Fruit fly (Drosophila melanogaster) whole organism, embryonic: Measurements from ENCODE around the gene CG32073.
A peak's percentile ranks its signal among the peaks of the same experiment; 100 is the strongest.

Experiments used
- Awh ChIP-seq: fragments of 200-800 bp; sonication (Bioruptor generic); IDR thresholded peaks from 2 replicates; pipeline ENCODE4, ENCODE4 v1.3.6; 2022; ENCODE audit warnings: missing biosample characterization, missing genetic modification characterization
- B-H1 ChIP-seq: fragments of 200-800 bp; sonication (Bioruptor generic); IDR thresholded peaks from 3 replicates; pipeline ENCODE4 v1.3.6; 2022; ENCODE audit warnings: missing biosample characterization, missing genetic modification characterization
- CG10543 ChIP-seq: fragments of 200-800 bp; sonication (Bioruptor generic); optimal IDR thresholded peaks from 3 replicates; lab custom pipeline; 2017; ENCODE audit warnings: missing biosample characterization, mild to moderate bottlenecking, missing genetic modification characterization, moderate library complexity
- CG11085 ChIP-seq: fragments of 200-800 bp; sonication (Bioruptor generic); IDR thresholded peaks from 2 replicates; pipeline ENCODE4 v1.3.6; 2022; ENCODE audit warnings: missing biosample characterization, missing genetic modification characterization
- CG1529 ChIP-seq: fragments of 200-800 bp; sonication (Bioruptor generic); optimal IDR thresholded peaks from 3 replicates; lab custom pipeline; 2018; ENCODE audit warnings: missing biosample characterization, missing genetic modification characterization
- CG15696 ChIP-seq: fragments of 200-800 bp; sonication (Bioruptor generic); optimal IDR thresholded peaks from 2 replicates; lab custom pipeline; 2019; ENCODE audit warnings: missing biosample characterization, mild to moderate bottlenecking, missing genetic modification characterization, moderate library complexity
- CG1602 ChIP-seq: fragments of 200-800 bp; sonication (Bioruptor generic); optimal IDR thresholded peaks from 3 replicates; lab custom pipeline; 2016; ENCODE audit warnings: missing biosample characterization, missing genetic modification characterization
- CG17802 ChIP-seq: fragments of 200-800 bp; sonication (Bioruptor generic); optimal IDR thresholded peaks from 2 replicates; lab custom pipeline; 2018; ENCODE audit warnings: missing biosample characterization, mild to moderate bottlenecking, missing genetic modification characterization, moderate library complexity
- CG18011 ChIP-seq: fragments of 200-800 bp; sonication (Bioruptor generic); optimal IDR thresholded peaks from 2 replicates; lab custom pipeline; 2017; ENCODE audit warnings: missing biosample characterization, missing genetic modification characterization, mild to moderate bottlenecking, moderate library complexity, missing genotype
- CG18764 ChIP-seq: fragments of 200-800 bp; sonication (Bioruptor generic); optimal IDR thresholded peaks from 3 replicates; lab custom pipeline; 2016; ENCODE audit warnings: missing biosample characterization, missing genetic modification characterization
- CG30431 ChIP-seq: fragments of 200-800 bp; sonication (Bioruptor generic); optimal IDR thresholded peaks from 2 replicates; lab custom pipeline; 2017; ENCODE audit warnings: missing biosample characterization, missing genetic modification characterization
- CG31365 ChIP-seq: fragments of 200-800 bp; sonication (Bioruptor generic); optimal IDR thresholded peaks from 2 replicates; lab custom pipeline; 2018; ENCODE audit warnings: missing biosample characterization, mild to moderate bottlenecking, missing genetic modification characterization
- CG32772 ChIP-seq: fragments of 200-800 bp; sonication (Bioruptor generic); IDR thresholded peaks from 2 replicates; pipeline ENCODE4 v1.3.6; 2022; ENCODE audit warnings: missing biosample characterization, missing genetic modification characterization
- CG33213 ChIP-seq: fragments of 200-800 bp; sonication (Bioruptor generic); optimal IDR thresholded peaks from 3 replicates; lab custom pipeline; 2016; ENCODE audit warnings: missing biosample characterization, missing genetic modification characterization
- CG34422 ChIP-seq: fragments of 200-800 bp; sonication (Bioruptor generic); IDR thresholded peaks from 3 replicates; pipeline ENCODE4 v1.3.6; 2022; ENCODE audit warnings: missing biosample characterization, missing genetic modification characterization
- CG3726 ChIP-seq: fragments of 200-800 bp; sonication (Bioruptor generic); IDR thresholded peaks from 3 replicates; pipeline ENCODE4, ENCODE4 v1.3.6; 2022; ENCODE audit warnings: missing biosample characterization, missing genetic modification characterization
- CG43689 ChIP-seq: fragments of 200-800 bp; sonication (Bioruptor generic); IDR thresholded peaks from 2 replicates; pipeline ENCODE4 v1.3.6; 2022; ENCODE audit warnings: missing biosample characterization, missing genetic modification characterization
- CG6683 ChIP-seq: fragments of 200-800 bp; sonication (Bioruptor generic); optimal IDR thresholded peaks from 2 replicates; lab custom pipeline; 2017; ENCODE audit warnings: missing biosample characterization, mild to moderate bottlenecking, missing genetic modification characterization, missing genetic modification reagents
- CG9609 ChIP-seq: fragments of 200-800 bp; sonication (Bioruptor generic); optimal IDR thresholded peaks from 3 replicates; lab custom pipeline; 2016; ENCODE audit warnings: missing biosample characterization, missing genetic modification characterization
- CG9727 ChIP-seq: fragments of 200-800 bp; sonication (Bioruptor generic); optimal IDR thresholded peaks from 3 replicates; lab custom pipeline; 2017; ENCODE audit warnings: missing biosample characterization, mild to moderate bottlenecking, missing genetic modification characterization
- Chrac-16 ChIP-seq: fragments of 200-800 bp; sonication (Bioruptor generic); optimal IDR thresholded peaks from 3 replicates; lab custom pipeline; 2016; ENCODE audit warnings: missing biosample characterization, missing genetic modification characterization
- Dp ChIP-seq: fragments of 200-800 bp; sonication (Bioruptor generic); optimal IDR thresholded peaks from 2 replicates; lab custom pipeline; 2018; ENCODE audit warnings: missing biosample characterization, mild to moderate bottlenecking, missing genetic modification characterization, moderate library complexity
- Fer2 ChIP-seq: fragments of 200-800 bp; sonication (Bioruptor generic); optimal IDR thresholded peaks from 2 replicates; lab custom pipeline; 2018; ENCODE audit warnings: missing biosample characterization, mild to moderate bottlenecking, missing genetic modification characterization, moderate library complexity
- Gug ChIP-seq: fragments of 200-800 bp; sonication (Bioruptor generic); IDR thresholded peaks from 4 replicates; pipeline ENCODE4 v1.3.6; 2022; ENCODE audit warnings: missing biosample characterization, missing genetic modification characterization
- MESR4 ChIP-seq: fragments of 200-800 bp; sonication (Bioruptor generic); optimal IDR thresholded peaks from 2 replicates; lab custom pipeline; 2018; ENCODE audit warnings: missing biosample characterization, mild to moderate bottlenecking, missing genetic modification characterization, moderate library complexity
- Meics ChIP-seq: fragments of 200-800 bp; sonication (Bioruptor generic); optimal IDR thresholded peaks from 2 replicates; lab custom pipeline; 2017; ENCODE audit warnings: missing biosample characterization, mild to moderate bottlenecking, missing genetic modification characterization
- Mes4 ChIP-seq: fragments of 200-800 bp; sonication (Bioruptor generic); optimal IDR thresholded peaks from 2 replicates; lab custom pipeline; 2016; ENCODE audit warnings: missing biosample characterization, missing genetic modification characterization
- Nf-YB ChIP-seq: fragments of 200-800 bp; sonication (Bioruptor generic); optimal IDR thresholded peaks from 3 replicates; lab custom pipeline; 2019; ENCODE audit warnings: missing biosample characterization, mild to moderate bottlenecking, missing genetic modification characterization, moderate library complexity
- NfI ChIP-seq: fragments of 200-800 bp; sonication (Bioruptor generic); optimal IDR thresholded peaks from 3 replicates; lab custom pipeline; 2018; ENCODE audit warnings: missing biosample characterization, mild to moderate bottlenecking, missing genetic modification characterization, moderate library complexity
- Sry-β ChIP-seq: fragments of 200-800 bp; sonication (Bioruptor generic); optimal IDR thresholded peaks from 2 replicates; lab custom pipeline; 2018; ENCODE audit warnings: missing biosample characterization, mild to moderate bottlenecking, missing genetic modification characterization, moderate library complexity
- Taf1 ChIP-seq: fragments of 200-800 bp; sonication (Bioruptor generic); IDR thresholded peaks from 2 replicates; pipeline ENCODE4 v1.3.6; 2022; ENCODE audit warnings: missing biosample characterization, missing genetic modification characterization
- Xrp1 ChIP-seq: fragments of 200-800 bp; sonication (Bioruptor generic); IDR thresholded peaks from 2 replicates; pipeline ENCODE4 v1.3.6; 2022; ENCODE audit warnings: missing biosample characterization, missing genetic modification characterization
- ab ChIP-seq: fragments of 200-800 bp; sonication (Bioruptor generic); optimal IDR thresholded peaks from 2 replicates; lab custom pipeline; 2016; ENCODE audit warnings: missing biosample characterization, missing genetic modification characterization
- aop ChIP-seq: fragments of 200-800 bp; sonication (Bioruptor generic); IDR thresholded peaks from 2 replicates; pipeline ENCODE4 v1.3.6; 2022; ENCODE audit warnings: missing biosample characterization, missing genetic modification characterization
- chinmo ChIP-seq: fragments of 200-800 bp; sonication (Bioruptor generic); IDR thresholded peaks from 4 replicates; pipeline ENCODE4 v1.3.6; 2022; ENCODE audit warnings: missing biosample characterization, missing genetic modification characterization; ENCODE audit not compliant: partially characterized antibody
- disco-r ChIP-seq: fragments of 200-800 bp; sonication (Bioruptor generic); optimal IDR thresholded peaks from 2 replicates; lab custom pipeline; 2016; ENCODE audit warnings: missing biosample characterization, missing genetic modification characterization
- dmrt99B ChIP-seq: fragments of 200-800 bp; sonication (Bioruptor generic); optimal IDR thresholded peaks from 2 replicates; lab custom pipeline; 2018; ENCODE audit warnings: missing biosample characterization, mild to moderate bottlenecking, missing genetic modification characterization, moderate library complexity
- en ChIP-seq: fragments of 200-800 bp; sonication (Bioruptor generic); optimal IDR thresholded peaks from 2 replicates; lab custom pipeline; 2016; ENCODE audit warnings: missing biosample characterization, missing genetic modification characterization
- ham ChIP-seq: fragments of 200-800 bp; sonication (Bioruptor generic); IDR thresholded peaks from 2 replicates; pipeline ENCODE4 v1.3.6; 2022; ENCODE audit warnings: missing biosample characterization, missing genetic modification characterization
- ind ChIP-seq: fragments of 200-800 bp; sonication (Bioruptor generic); optimal IDR thresholded peaks from 3 replicates; lab custom pipeline; 2016; ENCODE audit warnings: missing biosample characterization, missing genetic modification characterization
- insv ChIP-seq, 2 experiments: fragments of 200-800 bp; sonication (Bioruptor generic); optimal IDR thresholded peaks; 3 replicates each; lab custom pipeline; 2016 to 2018; ENCODE audit warnings: missing biosample characterization in 2 of 2, missing genetic modification characterization in 2 of 2
- jing ChIP-seq: fragments of 200-800 bp; sonication (Bioruptor generic); optimal IDR thresholded peaks from 2 replicates; lab custom pipeline; 2018; ENCODE audit warnings: missing biosample characterization, mild to moderate bottlenecking, missing genetic modification characterization
- lab ChIP-seq: fragments of 200-800 bp; sonication (Bioruptor generic); optimal IDR thresholded peaks from 3 replicates; lab custom pipeline; 2017; ENCODE audit warnings: missing biosample characterization, missing genetic modification characterization, mild to moderate bottlenecking, moderate library complexity, missing genetic modification reagents
- maf-S ChIP-seq: fragments of 200-800 bp; sonication (Bioruptor generic); optimal IDR thresholded peaks from 2 replicates; lab custom pipeline; 2016; ENCODE audit warnings: missing biosample characterization, missing genetic modification characterization
- nmo ChIP-seq: fragments of 200-800 bp; sonication (Bioruptor generic); optimal IDR thresholded peaks from 2 replicates; lab custom pipeline; 2018; ENCODE audit warnings: missing biosample characterization, mild to moderate bottlenecking, missing genetic modification characterization, moderate library complexity
- schlank ChIP-seq: fragments of 200-800 bp; sonication (Bioruptor generic); optimal IDR thresholded peaks from 2 replicates; lab custom pipeline; 2018; ENCODE audit warnings: missing biosample characterization, mild to moderate bottlenecking, missing genetic modification characterization
- shn ChIP-seq: fragments of 200-800 bp; sonication (Bioruptor generic); optimal IDR thresholded peaks from 3 replicates; lab custom pipeline; 2016; ENCODE audit warnings: missing biosample characterization, missing genetic modification characterization
- sqz ChIP-seq: fragments of 200-800 bp; sonication (Bioruptor generic); optimal IDR thresholded peaks from 3 replicates; lab custom pipeline; 2018; ENCODE audit warnings: missing biosample characterization, mild to moderate bottlenecking, missing genetic modification characterization
- twi ChIP-seq: fragments of 200-800 bp; optimal IDR thresholded peaks from 2 replicates; lab custom pipeline; 2019; ENCODE audit warnings: missing biosample characterization, mild to moderate bottlenecking, missing genetic modification characterization, moderate library complexity

Gene CG32073

DNA sequence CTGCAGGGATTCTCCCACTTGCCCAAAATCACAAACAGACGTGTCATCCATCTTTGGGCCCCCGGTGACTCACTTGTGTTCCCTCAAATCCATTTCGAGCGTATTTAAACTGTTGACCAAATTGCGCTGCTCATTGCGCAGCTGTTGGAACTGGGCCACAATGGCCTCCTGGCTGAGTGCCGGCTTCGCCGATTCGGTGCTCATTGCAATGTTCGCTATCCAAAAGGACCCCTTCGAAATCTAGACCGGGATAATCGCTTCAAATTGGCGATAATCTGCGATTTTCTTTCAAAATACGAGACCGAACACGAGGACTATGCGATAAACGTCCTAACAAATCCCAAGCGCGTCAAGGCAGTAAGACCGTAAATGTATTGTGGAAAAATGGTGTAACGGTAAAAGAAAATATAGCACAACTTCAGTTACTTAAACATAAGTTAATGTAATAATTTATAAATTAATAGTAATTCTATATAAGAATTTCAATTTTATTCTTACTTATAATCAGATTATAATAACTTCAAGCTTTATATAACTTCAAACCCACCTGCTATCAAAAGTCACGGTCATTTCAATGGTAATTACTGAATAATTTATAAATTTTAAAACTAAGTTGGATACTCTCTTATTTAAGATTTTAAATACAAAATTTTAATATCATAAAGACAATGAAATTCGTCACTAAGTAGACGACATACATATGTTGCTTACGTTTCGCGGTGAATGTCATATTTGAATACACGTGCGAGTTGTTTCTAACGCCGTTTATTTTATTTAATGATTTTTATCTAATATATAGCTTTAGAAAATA lies 33.1 kb downstream of the CG32073 start, which contains the start of the genes Pfdn2 and Noc1 (continued):
- TF ChIP-seq CG15696 (tag; lab: Kevin White, UChicago) = peak; percentile 54
- no peak for TF ChIP-seq insv (GFP tag; optimal IDR thresholded peaks at IDR 0.05; lab: Kevin White, UChicago)
- no peak for TF ChIP-seq lab
- peak; percentile 39 for TF ChIP-seq CG9727 (GFP tag; lab: Kevin White, UChicago)
- TF ChIP-seq Mes4 (GFP tag; lab: Kevin White, UChicago) = no peak
- peak; percentile 100 for TF ChIP-seq Meics (GFP tag; lab: Kevin White, UChicago)
- 0 out of 2 replicates have a peak, but pooled peaks have one; percentile 15 for TF ChIP-seq Awh (GFP tag; lab: Robert Waterston, UW)
- TF ChIP-seq CG3726 = no peak
- TF ChIP-seq maf-S (GFP tag; lab: Kevin White, UChicago) = no peak
- TF ChIP-seq Sry-β (GFP tag; lab: Kevin White, UChicago) = no peak
- no peak for TF ChIP-seq CG10543 (GFP tag; lab: Kevin White, UChicago)
- TF ChIP-seq twi (tag; lab: Kevin White, UChicago) = peak; percentile 82
- TF ChIP-seq Dp (GFP tag; lab: Kevin White, UChicago) = peak; percentile 7
- no peak for TF ChIP-seq CG18764 (GFP tag; lab: Kevin White, UChicago)
- TF ChIP-seq CG17802 (tag; lab: Kevin White, UChicago) = no peak
- peak; percentile 42 for TF ChIP-seq Chrac-16 (GFP tag; lab: Kevin White, UChicago)
- no peak for TF ChIP-seq CG11085 (GFP tag; lab: Robert Waterston, UW)
- no peak for TF ChIP-seq CG31365 (tag; lab: Kevin White, UChicago)
- no peak for TF ChIP-seq en
- no peak for TF ChIP-seq ham (GFP tag; lab: Robert Waterston, UW)
- no peak for TF ChIP-seq dmrt99B (tag; lab: Kevin White, UChicago)
- TF ChIP-seq aop = no peak
- no peak for TF ChIP-seq jing (GFP tag; lab: Kevin White, UChicago)
- peak; percentile 5 for TF ChIP-seq CG6683 (GFP tag; lab: Kevin White, UChicago)
- TF ChIP-seq CG32772 (GFP tag; lab: Robert Waterston, UW) = peak; percentile 55
- no peak for TF ChIP-seq chinmo (GFP tag; lab: Robert Waterston, UW)
- TF ChIP-seq CG18011 (GFP tag; lab: Kevin White, UChicago) = no peak
- no peak for TF ChIP-seq CG30431 (GFP tag; lab: Kevin White, UChicago)
- TF ChIP-seq Taf1 (GFP tag; lab: Robert Waterston, UW) = no peak
- no peak for TF ChIP-seq CG33213
- peak; percentile 48; the same call in 1 of the 2 replicates for TF ChIP-seq Xrp1 (GFP tag; lab: Robert Waterston, UW)
- TF ChIP-seq CG43689 (GFP tag; lab: Robert Waterston, UW) = no peak
- TF ChIP-seq sqz (GFP tag; lab: Kevin White, UChicago) = no peak
- TF ChIP-seq Gug = 0 out of 4 replicates have a peak, but pooled peaks have one; percentile 33
- no peak for TF ChIP-seq Fer2
- no peak for TF ChIP-seq schlank
- TF ChIP-seq CG9609 = no peak
- peak; percentile 55 for TF ChIP-seq CG1602 (GFP tag; lab: Kevin White, UChicago)
- TF ChIP-seq MESR4 (GFP tag; lab: Kevin White, UChicago) = peak; percentile 86
- TF ChIP-seq nmo (GFP tag; lab: Kevin White, UChicago) = peak; percentile 81
- peak; percentile 62 for TF ChIP-seq ind
- no peak for TF ChIP-seq B-H1 (GFP tag; lab: Robert Waterston, UW)
- TF ChIP-seq Nf-YB (GFP tag; lab: Kevin White, UChicago) = no peak
- no peak for TF ChIP-seq disco-r (GFP tag; lab: Kevin White, UChicago)
- TF ChIP-seq CG34422 (GFP tag; lab: Robert Waterston, UW) = peak; percentile 35; the same call in 1 of the 3 replicates
- TF ChIP-seq ab (GFP tag; lab: Kevin White, UChicago) = no peak
- TF ChIP-seq shn (GFP tag; lab: Kevin White, UChicago) = no peak
- TF ChIP-seq CG1529 (GFP tag; lab: Kevin White, UChicago) = no peak
- TF ChIP-seq NfI (GFP tag; lab: Kevin White, UChicago) = peak; percentile 41
